Fruit fly (Drosophila melanogaster) whole organism, embryonic: ENCODE measurements around the gene FRG1.

Experiments
- ATbp ChIP-seq: fragments of 200-800 bp; sonication (Bioruptor generic); optimal IDR thresholded peaks from 2 replicates; lab custom pipeline; 2017; ENCODE audit warnings: missing biosample characterization, mild to moderate bottlenecking, missing genetic modification characterization, missing genetic modification reagents
- B-H1 ChIP-seq: fragments of 200-800 bp; sonication (Bioruptor generic); IDR thresholded peaks from 3 replicates; pipeline ENCODE4 v1.3.6; 2022; ENCODE audit warnings: missing biosample characterization, missing genetic modification characterization
- BEAF-32 ChIP-seq: fragments of 200-800 bp; sonication (Bioruptor generic); optimal IDR thresholded peaks from 3 replicates; lab custom pipeline; 2017; ENCODE audit warnings: missing biosample characterization, missing genetic modification characterization, mild to moderate bottlenecking, moderate library complexity, missing genetic modification reagents
- CG10565 ChIP-seq: fragments of 200-800 bp; sonication (Bioruptor generic); optimal IDR thresholded peaks from 3 replicates; lab custom pipeline; 2016; ENCODE audit warnings: missing biosample characterization, mild to moderate bottlenecking, missing genetic modification characterization
- CG10959 ChIP-seq: fragments of 200-800 bp; sonication (Bioruptor generic); IDR thresholded peaks from 2 replicates; pipeline ENCODE4 v1.3.6; 2022; ENCODE audit warnings: missing biosample characterization, missing genetic modification characterization
- CG11504 ChIP-seq: fragments of 200-800 bp; sonication (Bioruptor generic); optimal IDR thresholded peaks from 3 replicates; lab custom pipeline; 2019; ENCODE audit warnings: missing biosample characterization, mild to moderate bottlenecking, missing genetic modification characterization, moderate library complexity
- CG12391 ChIP-seq: fragments of 200-800 bp; sonication (Bioruptor generic); optimal IDR thresholded peaks from 3 replicates; lab custom pipeline; 2018; ENCODE audit warnings: missing biosample characterization, mild to moderate bottlenecking, missing genetic modification characterization, moderate library complexity
- CG14014 ChIP-seq: fragments of 200-800 bp; sonication (Bioruptor generic); IDR thresholded peaks from 2 replicates; pipeline ENCODE4 v1.3.6; 2022; ENCODE audit warnings: missing biosample characterization, missing genetic modification characterization
- CG1647 ChIP-seq: fragments of 200-800 bp; sonication (Bioruptor generic); optimal IDR thresholded peaks from 3 replicates; lab custom pipeline; 2016; ENCODE audit warnings: missing biosample characterization, missing genetic modification characterization
- CG18262 ChIP-seq: fragments of 200-800 bp; optimal IDR thresholded peaks from 3 replicates; lab custom pipeline; 2019; ENCODE audit warnings: missing biosample characterization, mild to moderate bottlenecking, missing genetic modification characterization, moderate library complexity
- CG1832 ChIP-seq: fragments of 200-800 bp; sonication (Bioruptor generic); optimal IDR thresholded peaks from 2 replicates; lab custom pipeline; 2017; ENCODE audit warnings: missing biosample characterization, mild to moderate bottlenecking, missing genetic modification characterization, inconsistent platforms
- CG18476 ChIP-seq: fragments of 200-800 bp; sonication (Bioruptor generic); optimal IDR thresholded peaks from 2 replicates; lab custom pipeline; 2016; ENCODE audit warnings: missing biosample characterization, mild to moderate bottlenecking, missing genetic modification characterization
- CG18764 ChIP-seq: fragments of 200-800 bp; sonication (Bioruptor generic); optimal IDR thresholded peaks from 3 replicates; lab custom pipeline; 2016; ENCODE audit warnings: missing biosample characterization, missing genetic modification characterization
- CG2120 ChIP-seq: fragments of 200-800 bp; sonication (Bioruptor generic); optimal IDR thresholded peaks from 3 replicates; lab custom pipeline; 2016; ENCODE audit warnings: missing biosample characterization, missing genetic modification characterization
- CG2199 ChIP-seq: fragments of 200-800 bp; sonication (Bioruptor generic); IDR thresholded peaks from 3 replicates; pipeline ENCODE4 v1.3.6; 2022; ENCODE audit warnings: missing biosample characterization, missing genetic modification characterization
- CG4328 ChIP-seq: fragments of 200-800 bp; sonication (Bioruptor generic); optimal IDR thresholded peaks from 3 replicates; lab custom pipeline; 2017; ENCODE audit warnings: missing biosample characterization, missing genetic modification reagents, missing genetic modification characterization
- CG4404 ChIP-seq: fragments of 200-800 bp; sonication (Bioruptor generic); IDR thresholded peaks from 2 replicates; pipeline ENCODE4 v1.3.6; 2022; ENCODE audit warnings: missing biosample characterization, missing genetic modification characterization
- CG4424 ChIP-seq: fragments of 200-800 bp; sonication (Bioruptor generic); optimal IDR thresholded peaks from 3 replicates; lab custom pipeline; 2016; ENCODE audit warnings: missing biosample characterization, missing genetic modification characterization
- CG4854 ChIP-seq: fragments of 200-800 bp; sonication (Bioruptor generic); optimal IDR thresholded peaks from 2 replicates; lab custom pipeline; 2016; ENCODE audit warnings: missing biosample characterization, missing genetic modification characterization, inconsistent platforms
- CG6272 ChIP-seq: fragments of 200-800 bp; sonication (Bioruptor generic); IDR thresholded peaks from 2 replicates; pipeline ENCODE4 v1.3.6; 2022; ENCODE audit warnings: missing biosample characterization, missing genetic modification characterization
- CG6683 ChIP-seq: fragments of 200-800 bp; sonication (Bioruptor generic); optimal IDR thresholded peaks from 2 replicates; lab custom pipeline; 2017; ENCODE audit warnings: missing biosample characterization, mild to moderate bottlenecking, missing genetic modification characterization, missing genetic modification reagents
- CG6765 ChIP-seq: fragments of 200-800 bp; sonication (Bioruptor generic); optimal IDR thresholded peaks from 3 replicates; lab custom pipeline; 2017; ENCODE audit warnings: missing biosample characterization, mild to moderate bottlenecking, missing genetic modification characterization
- CG8089 ChIP-seq: fragments of 200-800 bp; sonication (Bioruptor generic); optimal IDR thresholded peaks from 3 replicates; lab custom pipeline; 2016; ENCODE audit warnings: missing biosample characterization, missing genetic modification characterization
- CG8944 ChIP-seq: fragments of 200-800 bp; sonication (Bioruptor generic); optimal IDR thresholded peaks from 3 replicates; lab custom pipeline; 2016; ENCODE audit warnings: missing biosample characterization, missing genetic modification characterization
- CG9797 ChIP-seq: fragments of 200-800 bp; sonication (Bioruptor generic); optimal IDR thresholded peaks from 3 replicates; lab custom pipeline; 2018; ENCODE audit warnings: missing biosample characterization, mild to moderate bottlenecking, missing genetic modification characterization
- CG9932 ChIP-seq: fragments of 200-800 bp; sonication (Bioruptor generic); IDR thresholded peaks from 2 replicates; pipeline ENCODE4 v1.3.6; 2022; ENCODE audit warnings: missing biosample characterization, missing genetic modification characterization
- CHES-1-like ChIP-seq: fragments of 200-800 bp; sonication (Bioruptor generic); optimal IDR thresholded peaks from 2 replicates; lab custom pipeline; 2016; ENCODE audit warnings: missing biosample characterization, missing genetic modification characterization
- Camta ChIP-seq: fragments of 200-800 bp; sonication (Bioruptor generic); optimal IDR thresholded peaks from 2 replicates; lab custom pipeline; 2016; ENCODE audit warnings: missing biosample characterization, missing genetic modification characterization
- Dbx ChIP-seq: fragments of 200-800 bp; sonication (Bioruptor generic); IDR thresholded peaks from 3 replicates; pipeline ENCODE4 v1.3.6; 2022; ENCODE audit warnings: missing biosample characterization, missing genetic modification characterization
- Deaf1 ChIP-seq: fragments of 200-800 bp; optimal IDR thresholded peaks from 3 replicates; lab custom pipeline; 2019; ENCODE audit warnings: missing biosample characterization, mild to moderate bottlenecking, missing genetic modification characterization, moderate library complexity
- ERR ChIP-seq: fragments of 200-800 bp; sonication (Bioruptor generic); optimal IDR thresholded peaks from 2 replicates; lab custom pipeline; 2016; ENCODE audit warnings: missing biosample characterization, missing genetic modification characterization
- Fer3 ChIP-seq: fragments of 200-800 bp; sonication (Bioruptor generic); optimal IDR thresholded peaks from 2 replicates; lab custom pipeline; 2018; ENCODE audit warnings: missing biosample characterization, mild to moderate bottlenecking, missing genetic modification characterization, moderate library complexity
- HHEX ChIP-seq: fragments of 200-800 bp; sonication (Bioruptor generic); optimal IDR thresholded peaks from 3 replicates; lab custom pipeline; 2017; ENCODE audit warnings: missing biosample characterization, mild to moderate bottlenecking, missing genetic modification characterization, missing genetic modification reagents
- Ptx1 ChIP-seq: fragments of 200-800 bp; sonication (Bioruptor generic); IDR thresholded peaks from 2 replicates; pipeline ENCODE4 v1.3.6; 2022; ENCODE audit warnings: missing biosample characterization, missing genetic modification characterization
- ase ChIP-seq: fragments of 200-800 bp; sonication (Bioruptor generic); IDR thresholded peaks from 3 replicates; pipeline ENCODE4 v1.3.6; 2022; ENCODE audit warnings: missing biosample characterization, missing genetic modification characterization
- caup ChIP-seq: fragments of 200-800 bp; sonication (Bioruptor generic); optimal IDR thresholded peaks from 3 replicates; lab custom pipeline; 2017; ENCODE audit warnings: missing biosample characterization, mild to moderate bottlenecking, missing genetic modification characterization, moderate library complexity; ENCODE audit not compliant: severe bottlenecking
- croc ChIP-seq: fragments of 200-800 bp; sonication (Bioruptor generic); conservative IDR thresholded peaks from 3 replicates; pipeline ENCODE4 v1.3.6; 2022; ENCODE audit warnings: missing biosample characterization, missing genetic modification characterization
- dmrt11E ChIP-seq: fragments of 200-800 bp; sonication (Bioruptor generic); optimal IDR thresholded peaks from 3 replicates; lab custom pipeline; 2018; ENCODE audit warnings: missing biosample characterization, mild to moderate bottlenecking, missing genetic modification characterization, moderate library complexity
- dpn ChIP-seq, 2 experiments: fragments of 200-800 bp; sonication (Bioruptor generic); optimal IDR thresholded peaks; 3 replicates each; lab custom pipeline; 2016; ENCODE audit warnings: missing biosample characterization in 2 of 2, missing genetic modification characterization in 2 of 2
- exex ChIP-seq: fragments of 200-800 bp; sonication (Bioruptor generic); optimal IDR thresholded peaks from 4 replicates; lab custom pipeline; 2018; ENCODE audit warnings: missing biosample characterization, mild to moderate bottlenecking, missing genetic modification characterization, moderate library complexity
- gce ChIP-seq: fragments of 200-800 bp; sonication (Bioruptor generic); IDR thresholded peaks from 3 replicates; pipeline ENCODE4 v1.3.6; 2022; ENCODE audit warnings: missing biosample characterization, missing genetic modification characterization
- her ChIP-seq: fragments of 200-800 bp; sonication (Bioruptor generic); optimal IDR thresholded peaks from 2 replicates; lab custom pipeline; 2016; ENCODE audit warnings: missing biosample characterization, missing genetic modification characterization
- jigr1 ChIP-seq: fragments of 200-800 bp; sonication (Bioruptor generic); IDR thresholded peaks from 3 replicates; pipeline ENCODE4 v1.3.6; 2022; ENCODE audit warnings: missing biosample characterization, missing genetic modification characterization
- lbe ChIP-seq: fragments of 200-800 bp; sonication (Bioruptor generic); optimal IDR thresholded peaks from 2 replicates; lab custom pipeline; 2016; ENCODE audit warnings: missing biosample characterization, mild to moderate bottlenecking, missing genetic modification characterization
- lmd ChIP-seq: fragments of 200-800 bp; sonication (Bioruptor generic); IDR thresholded peaks from 2 replicates; pipeline ENCODE4 v1.3.6; 2022; ENCODE audit warnings: missing biosample characterization, missing genetic modification characterization
- nerfin-1 ChIP-seq: fragments of 200-800 bp; sonication (Bioruptor generic); optimal IDR thresholded peaks from 3 replicates; lab custom pipeline; 2019; ENCODE audit warnings: missing biosample characterization, mild to moderate bottlenecking, missing genetic modification characterization, moderate library complexity
- nom ChIP-seq: fragments of 200-800 bp; sonication (Bioruptor generic); optimal IDR thresholded peaks from 2 replicates; lab custom pipeline; 2017; ENCODE audit warnings: missing biosample characterization, missing genetic modification characterization, mild to moderate bottlenecking, moderate library complexity, missing genetic modification reagents
- p53 ChIP-seq: fragments of 200-800 bp; sonication (Bioruptor generic); optimal IDR thresholded peaks from 2 replicates; lab custom pipeline; 2016; ENCODE audit warnings: missing biosample characterization, missing genetic modification characterization
- peb ChIP-seq: fragments of 200-800 bp; sonication (Bioruptor generic); IDR thresholded peaks from 2 replicates; pipeline ENCODE4 v1.3.6; 2022; ENCODE audit warnings: missing biosample characterization, missing genetic modification characterization
- toy ChIP-seq: fragments of 200-800 bp; sonication (Bioruptor generic); IDR thresholded peaks from 2 replicates; pipeline ENCODE4 v1.3.6; 2022; ENCODE audit warnings: missing biosample characterization, missing genetic modification characterization
- z ChIP-seq: fragments of 200-800 bp; sonication (Bioruptor generic); IDR thresholded peaks from 3 replicates; pipeline ENCODE4 v1.3.6; 2022; ENCODE audit warnings: missing biosample characterization, missing genetic modification characterization

Gene FRG1

dm6 chr3L:20302081-20302630 lies 5.4 kb upstream of the FRG1 start, which contains the start of gene Pex23 (continued):
- TF ChIP-seq HHEX (peak; percentile 65), CG18476 (GFP tag; lab: Kevin White, UChicago) (peak; percentile 72), CG10959 (GFP tag; lab: Robert Waterston, UW) (peak; percentile 66), nom (GFP tag; lab: Kevin White, UChicago) (no peak), CG10565 (GFP tag; lab: Kevin White, UChicago) (no peak), CG9932 (GFP tag; lab: Robert Waterston, UW) (peak; percentile 93), CG4404 (GFP tag; lab: Robert Waterston, UW) (peak; percentile 81), ase (GFP tag; lab: Robert Waterston, UW) (peak; percentile 83), Dbx (GFP tag; lab: Robert Waterston, UW) (peak; percentile 79), CG2199 (peak; percentile 65; the same call in 1 of the 3 replicates), dpn (GFP tag; optimal IDR thresholded peaks at IDR 0.05; lab: Kevin White, UChicago) (peak; percentile 80 to 90), CG6272 (GFP tag; lab: Robert Waterston, UW) (peak; percentile 84), B-H1 (GFP tag; lab: Robert Waterston, UW) (peak; percentile 72), z (GFP tag; lab: Robert Waterston, UW) (no peak), dmrt11E (peak; percentile 77), CG8944 (GFP tag; lab: Kevin White, UChicago) (peak; percentile 67), CG18262 (peak; percentile 73), CG6683 (GFP tag; lab: Kevin White, UChicago) (peak; percentile 54), CG4854 (peak; percentile 55), CG4328 (no peak), CG6765 (GFP tag; lab: Kevin White, UChicago) (peak; percentile 39), lbe (peak; percentile 81), CG2120 (GFP tag; lab: Kevin White, UChicago) (peak; percentile 89), CG9797 (GFP tag; lab: Kevin White, UChicago) (peak; percentile 53), CHES-1-like (peak; percentile 75), gce (no peak), CG11504 (tag; lab: Kevin White, UChicago) (no peak), toy (GFP tag; lab: Robert Waterston, UW) (no peak), CG14014 (GFP tag; lab: Robert Waterston, UW) (peak; percentile 80), Deaf1 (tag; lab: Kevin White, UChicago) (peak; percentile 65), jigr1 (GFP tag; lab: Robert Waterston, UW) (peak; percentile 35; the same call in 1 of the 3 replicates), croc (GFP tag; lab: Robert Waterston, UW) (peak; percentile 66), ERR (GFP tag; lab: Kevin White, UChicago) (peak; percentile 32), her (no peak), ATbp (GFP tag; lab: Kevin White, UChicago) (peak; percentile 35), exex (tag; lab: Kevin White, UChicago) (no peak), CG4424 (GFP tag; lab: Kevin White, UChicago) (peak; percentile 78), lmd (GFP tag; lab: Robert Waterston, UW) (peak; percentile 86), Ptx1 (GFP tag; lab: Robert Waterston, UW) (peak; percentile 87), CG8089 (GFP tag; lab: Kevin White, UChicago) (no peak), nerfin-1 (peak; percentile 70), CG12391 (peak; percentile 90), peb (peak; percentile 77), caup (GFP tag; lab: Kevin White, UChicago) (peak; percentile 64), BEAF-32 (GFP tag; lab: Kevin White, UChicago) (peak; percentile 99), Fer3 (tag; lab: Kevin White, UChicago) (peak; percentile 77), Camta (GFP tag; lab: Kevin White, UChicago) (peak; percentile 72), CG18764 (GFP tag; lab: Kevin White, UChicago) (peak; percentile 86), CG1832 (no peak), p53 (GFP tag; lab: Kevin White, UChicago) (no peak), CG1647 (peak; percentile 76)
